Fruit fly (Drosophila melanogaster): ENCODE results near the gene LysE.
A peak's percentile ranks its signal among the peaks of the same experiment; 100 is the strongest.

DNA sequence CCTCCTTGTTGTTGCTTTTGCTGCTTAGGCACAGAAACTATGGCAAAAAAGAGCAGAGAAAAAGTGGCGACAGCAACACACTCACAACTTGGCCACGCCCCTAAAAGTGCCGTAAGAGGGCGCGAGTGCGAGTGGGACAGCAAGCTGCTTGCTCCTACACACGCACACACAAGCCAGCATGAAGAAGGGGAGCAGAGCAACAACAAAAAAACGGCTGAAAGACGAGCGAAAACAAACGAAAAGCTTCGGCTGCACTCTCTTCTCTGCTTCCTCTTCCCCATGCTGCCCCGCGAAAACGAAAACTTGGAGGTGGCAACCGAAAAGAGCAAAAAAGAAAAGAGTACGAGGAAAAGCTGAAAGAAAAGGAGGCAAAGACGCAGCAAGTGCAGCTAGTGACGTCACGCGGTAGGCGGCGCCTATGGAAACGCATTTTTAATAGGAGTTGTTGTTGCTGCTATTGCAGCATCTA, 34.5 kb upstream of the LysE start:
- TF ChIP-seq Pif1B (GFP tag; optimal IDR thresholded peaks at IDR 0.05) = no peak
- peak; percentile 70 for TF ChIP-seq CG13204 (GFP tag; optimal IDR thresholded peaks at IDR 0.05)
- TF ChIP-seq Ets98B (GFP tag; IDR thresholded peaks at IDR 0.05) = peak; percentile 71
- TF ChIP-seq CG14655 (GFP tag; optimal IDR thresholded peaks at IDR 0.05) = peak; percentile 72
- TF ChIP-seq rn (GFP tag; IDR thresholded peaks at IDR 0.05) = peak; percentile 48; the same call in 1 of the 2 replicates
- peak; percentile 57 for TF ChIP-seq CG8301 (tag; optimal IDR thresholded peaks at IDR 0.05)
- peak; percentile 79 for TF ChIP-seq CG34367 (tag; optimal IDR thresholded peaks at IDR 0.05)
- no peak for TF ChIP-seq CG10348 (GFP tag; IDR thresholded peaks at IDR 0.05)
- peak; percentile 18 for TF ChIP-seq EcR (GFP tag; optimal IDR thresholded peaks at IDR 0.05)
- peak; percentile 63 for TF ChIP-seq CG12605 (GFP tag; IDR thresholded peaks at IDR 0.05)
- TF ChIP-seq D1 (tag; optimal IDR thresholded peaks at IDR 0.05) = no peak
